Worm (Caenorhabditis elegans): ENCODE measurements around the gene chil-15.

The chil-15 gene

DNA sequence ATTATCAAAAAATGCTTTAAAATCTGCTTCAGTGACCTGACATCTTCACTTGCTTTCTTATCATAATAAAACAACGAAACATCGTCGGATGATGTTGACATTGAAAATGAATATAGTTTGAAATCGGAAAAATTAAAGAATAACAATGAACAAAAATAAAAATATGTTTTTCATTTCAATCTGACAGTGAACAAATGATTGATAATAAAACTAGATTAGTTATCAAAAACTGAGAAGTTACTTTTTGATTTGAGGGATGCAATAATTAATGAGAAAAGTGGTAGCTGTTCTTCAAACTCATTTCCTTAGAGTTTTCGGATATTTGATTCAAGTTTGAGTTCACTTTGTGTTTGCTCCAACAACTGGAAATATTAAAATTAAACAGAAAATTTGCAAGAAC is at the start of gene chil-15:
Gene chil-15 (minus strand): TSS at position 101 of the 400 bp plus-strand sequence.
- TF ChIP-seq ets-7 (tag; optimal IDR thresholded peaks at IDR 0.05) (no peak), F13C5.2 (tag; optimal IDR thresholded peaks at IDR 0.05) (no peak), tbx-37 (GFP tag; conservative IDR thresholded peaks at IDR 0.05) (no peak), scrt-1 (GFP tag; IDR thresholded peaks at IDR 0.05) (no peak)

- TF ChIP-seq hmg-4 (GFP tag; optimal IDR thresholded peaks at IDR 0.05) (peak; percentile 64), F13C5.2 (tag; optimal IDR thresholded peaks at IDR 0.05) (no peak)
Measured at ce11 chrII:9491045-9491444, 47.6 kb upstream of the chil-15 start.

DNA sequence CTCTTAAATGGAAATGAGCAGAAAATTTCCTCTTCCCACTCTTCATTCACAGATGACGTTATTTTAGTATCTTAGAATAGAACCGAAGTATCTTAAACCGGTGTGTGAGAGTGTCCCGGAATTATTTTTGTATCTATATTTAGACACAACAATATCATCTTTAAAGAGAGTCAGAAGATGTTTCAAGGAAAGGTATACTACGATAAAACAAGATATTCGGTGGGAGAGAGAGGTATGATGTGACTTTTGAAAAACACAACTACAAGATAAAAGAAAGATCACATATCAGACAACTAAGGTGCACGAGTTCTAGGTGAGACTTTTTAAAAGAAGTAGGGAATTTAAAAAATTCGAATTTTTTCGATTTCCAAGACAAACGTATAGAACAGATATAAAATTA is 47.2 kb upstream of the chil-15 start:
- TF ChIP-seq tbx-37 (GFP tag; conservative IDR thresholded peaks at IDR 0.05) (no peak), ama-1 (optimal IDR thresholded peaks at IDR 0.05) (no peak), F13C5.2 (tag; optimal IDR thresholded peaks at IDR 0.05) (no peak), tra-4 (tag; optimal IDR thresholded peaks at IDR 0.05) (no peak), tbx-11 (GFP tag; IDR thresholded peaks at IDR 0.05) (no peak), pes-1 (GFP tag; IDR thresholded peaks at IDR 0.05) (no peak), ceh-36 (tag; optimal IDR thresholded peaks at IDR 0.05) (no peak), hmbx-1 (tag; optimal IDR thresholded peaks at IDR 0.05) (no peak), flt-1 (GFP tag; IDR thresholded peaks at IDR 0.05) (no peak), B0310.2 (tag; optimal IDR thresholded peaks at IDR 0.05) (no peak), hnd-1 (tag; optimal IDR thresholded peaks at IDR 0.05) (no peak), hmg-4 (GFP tag; optimal IDR thresholded peaks at IDR 0.05) (no peak), sea-1 (GFP tag; conservative IDR thresholded peaks at IDR 0.05) (no peak), aly-1 (tag; optimal IDR thresholded peaks at IDR 0.05) (no peak), scrt-1 (GFP tag; IDR thresholded peaks at IDR 0.05) (no peak), ceh-13 (GFP tag; optimal IDR thresholded peaks at IDR 0.05) (no peak), ets-7 (tag; optimal IDR thresholded peaks at IDR 0.05) (no peak)

DNA sequence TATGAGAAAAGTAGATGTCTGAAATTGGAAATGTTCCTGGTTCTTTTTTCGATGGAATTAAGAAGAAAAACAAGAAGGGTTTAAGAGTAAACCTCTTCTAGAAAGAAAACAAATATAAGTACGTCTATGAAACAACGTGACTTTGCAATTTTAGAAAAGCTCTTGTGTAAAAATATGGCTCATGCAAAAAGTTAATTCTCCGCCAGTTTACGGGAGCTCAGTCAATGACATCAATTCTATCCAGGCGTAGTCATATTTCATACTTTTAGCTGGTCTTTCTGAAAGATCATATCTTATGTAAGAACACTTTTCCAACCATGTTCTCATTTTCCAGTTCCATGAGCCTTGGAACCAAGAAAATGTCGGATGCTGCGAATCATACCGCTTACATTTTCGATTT is 46.5 kb upstream of the chil-15 start:
- TF ChIP-seq F13C5.2 (tag; optimal IDR thresholded peaks at IDR 0.05) (no peak), aly-1 (tag; optimal IDR thresholded peaks at IDR 0.05) (no peak), tbx-11 (GFP tag; IDR thresholded peaks at IDR 0.05) (no peak), ama-1 (optimal IDR thresholded peaks at IDR 0.05) (no peak)

DNA sequence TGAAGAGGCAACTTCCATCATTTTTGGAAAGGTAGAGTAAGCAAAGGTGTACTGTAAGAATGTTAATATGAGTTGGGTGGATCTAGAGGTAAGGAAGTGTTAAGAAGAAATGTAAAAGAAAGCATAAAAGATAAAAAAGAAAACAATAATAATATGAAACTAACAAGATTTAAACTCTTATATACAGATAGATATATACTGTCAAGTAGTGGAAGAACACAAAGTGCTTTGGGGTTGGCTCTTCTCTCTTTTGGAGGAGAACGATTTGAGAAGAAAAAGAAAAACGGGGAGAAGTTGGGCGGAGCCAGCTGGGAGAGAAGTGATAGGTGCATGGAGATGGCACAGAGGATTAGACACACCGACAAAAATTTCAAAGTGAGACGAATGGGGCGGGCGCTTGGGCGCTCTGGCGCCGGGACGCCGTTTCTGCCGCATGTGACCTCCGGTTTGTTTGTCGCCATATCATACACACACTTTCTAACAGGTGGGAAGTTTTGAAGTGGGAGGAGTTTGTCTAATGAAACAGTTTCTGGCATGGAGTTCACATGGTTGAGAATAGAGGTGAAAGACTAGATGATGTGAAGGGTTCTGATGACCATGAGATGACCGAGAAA is 44.0 kb upstream of the chil-15 start, which contains the start of gene T19H5.4:
Gene T19H5.4 (minus strand): TSS at position 51 of the 614 bp plus-strand sequence.
- TF ChIP-seq hmbx-1 (tag; optimal IDR thresholded peaks at IDR 0.05): no peak

ce11 chrII:9485081-9485730 is 41.8 kb upstream of the chil-15 start:
- TF ChIP-seq hmg-4 (GFP tag; optimal IDR thresholded peaks at IDR 0.05): no peak
- no peak for TF ChIP-seq hmbx-1 (tag; optimal IDR thresholded peaks at IDR 0.05)
- TF ChIP-seq tbx-11 (GFP tag; IDR thresholded peaks at IDR 0.05): no peak
- TF ChIP-seq ets-7 (tag; optimal IDR thresholded peaks at IDR 0.05): no peak
- TF ChIP-seq B0310.2 (tag; optimal IDR thresholded peaks at IDR 0.05): no peak
- TF ChIP-seq F13C5.2 (tag; optimal IDR thresholded peaks at IDR 0.05): no peak

ce11 chrII:9483342-9483741 is 39.9 kb upstream of the chil-15 start:
- TF ChIP-seq flt-1 (GFP tag; IDR thresholded peaks at IDR 0.05): no peak
- no peak for TF ChIP-seq ceh-36 (tag; optimal IDR thresholded peaks at IDR 0.05)
- TF ChIP-seq ceh-13 (GFP tag; optimal IDR thresholded peaks at IDR 0.05): no peak
- no peak for TF ChIP-seq tbx-37 (GFP tag; conservative IDR thresholded peaks at IDR 0.05)
- no peak for TF ChIP-seq aly-1 (tag; optimal IDR thresholded peaks at IDR 0.05)
- TF ChIP-seq F13C5.2 (tag; optimal IDR thresholded peaks at IDR 0.05): no peak
- TF ChIP-seq hmg-4 (GFP tag; optimal IDR thresholded peaks at IDR 0.05): no peak
- no peak for TF ChIP-seq ets-7 (tag; optimal IDR thresholded peaks at IDR 0.05)
- no peak for TF ChIP-seq B0310.2 (tag; optimal IDR thresholded peaks at IDR 0.05)
- no peak for TF ChIP-seq ama-1 (optimal IDR thresholded peaks at IDR 0.05)
- TF ChIP-seq hmbx-1 (tag; optimal IDR thresholded peaks at IDR 0.05): no peak
- TF ChIP-seq tra-4 (tag; optimal IDR thresholded peaks at IDR 0.05): no peak
- TF ChIP-seq scrt-1 (GFP tag; IDR thresholded peaks at IDR 0.05): no peak
- TF ChIP-seq pes-1 (GFP tag; IDR thresholded peaks at IDR 0.05): no peak
- no peak for TF ChIP-seq sea-1 (GFP tag; conservative IDR thresholded peaks at IDR 0.05)

DNA sequence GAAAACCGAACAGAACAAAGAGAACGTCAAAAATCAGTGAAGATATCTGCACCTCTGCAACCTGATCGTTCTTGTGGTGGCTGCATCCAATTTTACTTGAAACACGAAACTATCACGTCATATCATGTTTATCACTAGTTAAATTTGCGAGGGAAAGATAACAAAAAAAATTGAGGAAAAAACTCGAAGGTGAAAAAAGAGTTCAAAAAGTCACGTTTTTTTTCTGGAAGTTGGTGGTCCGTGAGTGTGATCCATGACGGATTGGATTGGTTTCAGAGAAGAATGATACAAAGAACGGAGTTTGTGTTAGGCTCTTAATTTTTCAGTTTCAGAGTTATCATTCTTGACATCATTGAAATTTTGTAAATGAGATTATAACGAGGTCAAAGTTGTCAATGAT is 39.1 kb upstream of the chil-15 start:
- no peak for TF ChIP-seq ceh-13 (GFP tag; optimal IDR thresholded peaks at IDR 0.05)

ce11 chrII:9481427-9481826 is 38.0 kb upstream of the chil-15 start:
- TF ChIP-seq flt-1 (GFP tag; IDR thresholded peaks at IDR 0.05) (no peak), pes-1 (GFP tag; IDR thresholded peaks at IDR 0.05) (no peak), sea-1 (GFP tag; conservative IDR thresholded peaks at IDR 0.05) (no peak), tbx-11 (GFP tag; IDR thresholded peaks at IDR 0.05) (no peak), ceh-13 (GFP tag; optimal IDR thresholded peaks at IDR 0.05) (no peak), tra-4 (tag; optimal IDR thresholded peaks at IDR 0.05) (no peak), F13C5.2 (tag; optimal IDR thresholded peaks at IDR 0.05) (no peak), aly-1 (tag; optimal IDR thresholded peaks at IDR 0.05) (no peak), hmg-4 (GFP tag; optimal IDR thresholded peaks at IDR 0.05) (no peak), tbx-37 (GFP tag; conservative IDR thresholded peaks at IDR 0.05) (no peak), ets-7 (tag; optimal IDR thresholded peaks at IDR 0.05) (no peak), hnd-1 (tag; optimal IDR thresholded peaks at IDR 0.05) (no peak), ama-1 (optimal IDR thresholded peaks at IDR 0.05) (no peak), B0310.2 (tag; optimal IDR thresholded peaks at IDR 0.05) (no peak), hmbx-1 (tag; optimal IDR thresholded peaks at IDR 0.05) (no peak), scrt-1 (GFP tag; IDR thresholded peaks at IDR 0.05) (no peak), ceh-36 (tag; optimal IDR thresholded peaks at IDR 0.05) (no peak)

All from whole organism, early embryonic.